Fruit fly (Drosophila melanogaster): ENCODE data around the gene aop.

- no peak for TF ChIP-seq CTCF (optimal IDR thresholded peaks at IDR 0.05)
- no peak for TF ChIP-seq CG8478 (optimal IDR thresholded peaks at IDR 0.05)
These were observed 223 bp upstream of the aop start for dm6 chr2L:2178810-2179143.

All from S2 (cell line).